Worm (Caenorhabditis elegans) whole organism, late embryonic: ENCODE data around the gene dsl-3.

ENCODE experiments used
- C08G9.2 ChIP-seq: sonication (generic microtip); optimal IDR thresholded peaks from 2 replicates; lab custom pipeline; 2016; ENCODE audit warnings: mild to moderate bottlenecking, missing genetic modification characterization, moderate library complexity, missing compliant biosample characterization
- ama-1 ChIP-seq: fragments of 150-350 bp; optimal IDR thresholded peaks from 2 replicates; lab custom pipeline; 2014
- ceh-31 ChIP-seq: sonication (generic microtip); optimal IDR thresholded peaks from 2 replicates; lab custom pipeline; 2016; ENCODE audit warnings: missing genetic modification characterization, missing compliant biosample characterization
- fkh-10 ChIP-seq: fragments of 150-350 bp; optimal IDR thresholded peaks from 2 replicates; lab custom pipeline; 2014; ENCODE audit warnings: missing biosample characterization, missing genetic modification reagents, missing genetic modification characterization
- gmeb-2 ChIP-seq: sonication (generic microtip); optimal IDR thresholded peaks from 2 replicates; lab custom pipeline; 2016; ENCODE audit warnings: missing genetic modification characterization, inconsistent platforms, missing compliant biosample characterization
- nhr-11 ChIP-seq: fragments of 150-350 bp; optimal IDR thresholded peaks from 2 replicates; lab custom pipeline; 2014; ENCODE audit warnings: missing biosample characterization, missing genetic modification characterization
- pha-4 ChIP-seq: fragments of 150-350 bp; optimal IDR thresholded peaks from 2 replicates; lab custom pipeline; 2018; ENCODE audit warnings: missing biosample characterization, missing genetic modification reagents, missing genetic modification characterization
- pqm-1 ChIP-seq: sonication (generic microtip); optimal IDR thresholded peaks from 2 replicates; lab custom pipeline; 2016; ENCODE audit warnings: missing genetic modification characterization, missing compliant biosample characterization
- pros-1 ChIP-seq: fragments of 150-350 bp; optimal IDR thresholded peaks from 2 replicates; lab custom pipeline; 2014; ENCODE audit warnings: missing biosample characterization, missing genetic modification reagents, missing genetic modification characterization
- sox-4 ChIP-seq: sonication (generic microtip); optimal IDR thresholded peaks from 2 replicates; lab custom pipeline; 2017; ENCODE audit warnings: mild to moderate bottlenecking, missing genetic modification characterization, inconsistent platforms, missing compliant biosample characterization
- ttx-3 ChIP-seq: sonication (generic microtip); optimal IDR thresholded peaks from 2 replicates; lab custom pipeline; 2016; ENCODE audit warnings: missing genetic modification reagents, missing genetic modification characterization, missing compliant biosample characterization
- unc-3 ChIP-seq, 2 experiments: fragments of 200-800 bp in 1 of 2; sonication (Bioruptor generic) in 1 of 2; sonication (generic microtip) in 1 of 2; conservative IDR thresholded peaks in 1 of 2; optimal IDR thresholded peaks in 1 of 2; 2 replicates each; pipeline versions ENCODE4 v1.3.6 to Lab custom; 2016 to 2022; ENCODE audit warnings: missing compliant biosample characterization in 2 of 2, missing genetic modification characterization in 2 of 2, missing genetic modification reagents in 1 of 2
- unc-86 ChIP-seq: sonication (generic microtip); optimal IDR thresholded peaks from 2 replicates; lab custom pipeline; 2016; ENCODE audit warnings: missing genetic modification characterization, missing compliant biosample characterization

- TF ChIP-seq unc-86 (tag; lab: Kevin White, UChicago) (no peak), unc-3 (GFP tag; conservative IDR thresholded peaks at IDR 0.05; lab: Robert Waterston, UW) (no peak), unc-3 (tag; optimal IDR thresholded peaks at IDR 0.05; lab: Kevin White, UChicago) (no peak), ceh-31 (tag; lab: Kevin White, UChicago) (no peak), ama-1 (lab: Kevin White, UChicago) (no peak), pqm-1 (tag; lab: Kevin White, UChicago) (no peak), ttx-3 (no peak), fkh-10 (GFP tag; lab: Kevin White, UChicago) (no peak), sox-4 (tag; lab: Kevin White, UChicago) (no peak), C08G9.2 (tag; lab: Kevin White, UChicago) (no peak), gmeb-2 (no peak), pros-1 (tag; lab: Kevin White, UChicago) (no peak), pha-4 (tag; lab: Kevin White, UChicago) (no peak), nhr-11 (tag; lab: Kevin White, UChicago) (no peak)
Observed at ce11 chrIV:1632593-1632992, 22.5 kb downstream of the dsl-3 start.
